Worm (Caenorhabditis elegans) whole organism, L2 larva: ENCODE measurements around the gene F54B11.4.

Experiments
- elt-1 ChIP-seq: fragments of 150-350 bp; optimal IDR thresholded peaks from 2 replicates; lab custom pipeline; 2014; ENCODE audit warnings: missing biosample characterization, missing genetic modification characterization
- lin-13 ChIP-seq: fragments of 150-350 bp; optimal IDR thresholded peaks from 2 replicates; lab custom pipeline; 2014; ENCODE audit warnings: missing biosample characterization, missing genetic modification reagents, missing genetic modification characterization
- lsy-2 ChIP-seq, 2 experiments: fragments of 150-350 bp in 1 of 2; sonication (generic microtip) in 1 of 2; optimal IDR thresholded peaks; 2 replicates each; lab custom pipeline; 2014 to 2017; ENCODE audit warnings: missing biosample characterization in 2 of 2, missing genetic modification characterization in 2 of 2
- nhr-12 ChIP-seq: fragments of 150-350 bp; optimal IDR thresholded peaks from 2 replicates; lab custom pipeline; 2014; ENCODE audit warnings: missing biosample characterization, missing genetic modification characterization
- snpc-4 ChIP-seq: fragments of 150-350 bp; optimal IDR thresholded peaks from 2 replicates; lab custom pipeline; 2014; ENCODE audit warnings: missing biosample characterization, missing genetic modification characterization

ce11 chrX:13544544-13545021 lies 47.9 kb upstream of the F54B11.4 start:
- TF ChIP-seq elt-1 (no peak), lin-13 (GFP tag; lab: Kevin White, UChicago) (no peak), nhr-12 (tag; lab: Kevin White, UChicago) (no peak), snpc-4 (tag; lab: Kevin White, UChicago) (no peak), lsy-2 (tag; optimal IDR thresholded peaks at IDR 0.05; lab: Kevin White, UChicago) (no peak)
